Fruit fly (Drosophila melanogaster) whole organism, prepupa: ENCODE data around the gene CG12661.

Experiments used
- Blimp-1 ChIP-seq: fragments of 200-800 bp; sonication (Bioruptor generic); optimal IDR thresholded peaks from 3 replicates; lab custom pipeline; 2017; ENCODE audit warnings: missing biosample characterization, missing genetic modification characterization, mild to moderate bottlenecking, moderate library complexity, missing genetic modification reagents
- CG10631 ChIP-seq: fragments of 200-800 bp; sonication (Bioruptor generic); optimal IDR thresholded peaks from 2 replicates; lab custom pipeline; 2016; ENCODE audit warnings: missing biosample characterization, missing genetic modification characterization
- CG11762 ChIP-seq: fragments of 200-800 bp; sonication (Bioruptor generic); optimal IDR thresholded peaks from 3 replicates; lab custom pipeline; 2016; ENCODE audit warnings: missing biosample characterization, missing genetic modification characterization; ENCODE audit not compliant: insufficient read depth
- CG11902 ChIP-seq: fragments of 200-800 bp; sonication (Bioruptor generic); optimal IDR thresholded peaks from 3 replicates; lab custom pipeline; 2016; ENCODE audit warnings: missing biosample characterization, missing genetic modification characterization
- CG15336 ChIP-seq: fragments of 200-800 bp; sonication (Bioruptor generic); IDR thresholded peaks from 2 replicates; pipeline ENCODE4 v1.3.6; 2022; ENCODE audit warnings: missing biosample characterization, missing genetic modification characterization
- CG16779 ChIP-seq: fragments of 200-800 bp; sonication (Bioruptor generic); optimal IDR thresholded peaks from 3 replicates; lab custom pipeline; 2017; ENCODE audit warnings: missing biosample characterization, mild to moderate bottlenecking, missing genetic modification characterization
- CG3032 ChIP-seq: fragments of 200-800 bp; optimal IDR thresholded peaks from 2 replicates; lab custom pipeline; 2019; ENCODE audit warnings: missing biosample characterization, mild to moderate bottlenecking, missing genetic modification characterization, moderate library complexity
- CG31627 ChIP-seq: fragments of 200-800 bp; sonication (Bioruptor generic); optimal IDR thresholded peaks from 3 replicates; lab custom pipeline; 2016; ENCODE audit warnings: missing biosample characterization, missing genetic modification characterization
- CG32006 ChIP-seq: fragments of 200-800 bp; sonication (Bioruptor generic); optimal IDR thresholded peaks from 3 replicates; lab custom pipeline; 2017; ENCODE audit warnings: missing biosample characterization, mild to moderate bottlenecking, missing genetic modification characterization
- CG34406 ChIP-seq: fragments of 200-800 bp; sonication (Bioruptor generic); optimal IDR thresholded peaks from 3 replicates; lab custom pipeline; 2016; ENCODE audit warnings: missing biosample characterization, missing genetic modification characterization
- CG3919 ChIP-seq: fragments of 200-800 bp; sonication (Bioruptor generic); optimal IDR thresholded peaks from 3 replicates; lab custom pipeline; 2016; ENCODE audit warnings: missing biosample characterization, missing genetic modification characterization
- CG4318 ChIP-seq: fragments of 200-800 bp; sonication (Bioruptor generic); optimal IDR thresholded peaks from 3 replicates; lab custom pipeline; 2017; ENCODE audit warnings: missing biosample characterization, mild to moderate bottlenecking, missing genetic modification characterization
- CG6163 ChIP-seq: fragments of 200-800 bp; sonication (Bioruptor generic); IDR thresholded peaks from 3 replicates; pipeline ENCODE4 v1.3.6; 2022; ENCODE audit warnings: missing biosample characterization, missing genetic modification characterization
- CG6276 ChIP-seq: fragments of 200-800 bp; sonication (Bioruptor generic); optimal IDR thresholded peaks from 2 replicates; lab custom pipeline; 2017; ENCODE audit warnings: missing biosample characterization, mild to moderate bottlenecking, missing genetic modification characterization
- CG6808 ChIP-seq: fragments of 200-800 bp; sonication (Bioruptor generic); optimal IDR thresholded peaks from 3 replicates; lab custom pipeline; 2017; ENCODE audit warnings: missing biosample characterization, missing genetic modification characterization, mild to moderate bottlenecking, moderate library complexity, missing genetic modification reagents
- CG6854 ChIP-seq: fragments of 200-800 bp; sonication (Bioruptor generic); optimal IDR thresholded peaks from 2 replicates; lab custom pipeline; 2017; ENCODE audit warnings: missing biosample characterization, mild to moderate bottlenecking, missing genetic modification characterization
- CG8119 ChIP-seq: fragments of 200-800 bp; sonication (Bioruptor generic); IDR thresholded peaks from 3 replicates; pipeline ENCODE4 v1.3.6; 2022; ENCODE audit warnings: missing biosample characterization, missing genetic modification characterization
- CG9139 ChIP-seq: fragments of 200-800 bp; sonication (Bioruptor generic); optimal IDR thresholded peaks from 3 replicates; lab custom pipeline; 2017; ENCODE audit warnings: missing biosample characterization, mild to moderate bottlenecking, missing genetic modification characterization
- Eip75B ChIP-seq: fragments of 200-800 bp; sonication (Bioruptor generic); optimal IDR thresholded peaks from 3 replicates; lab custom pipeline; 2016; ENCODE audit warnings: missing biosample characterization, missing genetic modification characterization
- Eip78C ChIP-seq: fragments of 200-800 bp; sonication (Bioruptor generic); peaks from one replicate; lab custom pipeline; 2016; ENCODE audit warnings: missing biosample characterization, missing genetic modification characterization
- Ets96B ChIP-seq: fragments of 200-800 bp; optimal IDR thresholded peaks from 2 replicates; lab custom pipeline; 2019; ENCODE audit warnings: missing biosample characterization, mild to moderate bottlenecking, missing genetic modification characterization, moderate library complexity
- Hr39 ChIP-seq: fragments of 200-800 bp; sonication (Bioruptor generic); optimal IDR thresholded peaks from 2 replicates; lab custom pipeline; 2016; ENCODE audit warnings: missing biosample characterization, missing genetic modification characterization
- Hr4 ChIP-seq: fragments of 200-800 bp; sonication (Bioruptor generic); optimal IDR thresholded peaks from 3 replicates; lab custom pipeline; 2016; ENCODE audit warnings: missing biosample characterization, missing genetic modification characterization
- Met ChIP-seq: fragments of 200-800 bp; sonication (Bioruptor generic); optimal IDR thresholded peaks from 3 replicates; lab custom pipeline; 2016; ENCODE audit warnings: missing biosample characterization, missing genetic modification characterization
- OdsH ChIP-seq: fragments of 200-800 bp; sonication (Bioruptor generic); optimal IDR thresholded peaks from 3 replicates; lab custom pipeline; 2016; ENCODE audit warnings: missing biosample characterization, missing genetic modification characterization
- Smox ChIP-seq: fragments of 200-800 bp; sonication (Bioruptor generic); optimal IDR thresholded peaks from 3 replicates; lab custom pipeline; 2016; ENCODE audit warnings: missing biosample characterization, missing genetic modification characterization
- Sox102F ChIP-seq: fragments of 200-800 bp; sonication (Bioruptor generic); optimal IDR thresholded peaks from 2 replicates; lab custom pipeline; 2016; ENCODE audit warnings: missing biosample characterization, mild to moderate bottlenecking, missing genetic modification characterization
- Sox14 ChIP-seq: fragments of 200-800 bp; sonication (Bioruptor generic); optimal IDR thresholded peaks from 3 replicates; lab custom pipeline; 2016; ENCODE audit warnings: missing biosample characterization, missing genetic modification characterization
- achi ChIP-seq: fragments of 200-800 bp; sonication (Bioruptor generic); optimal IDR thresholded peaks from 3 replicates; lab custom pipeline; 2016; ENCODE audit warnings: missing biosample characterization, missing genetic modification characterization
- cyc ChIP-seq: fragments of 200-800 bp; sonication (Bioruptor generic); optimal IDR thresholded peaks from 3 replicates; lab custom pipeline; 2016; ENCODE audit warnings: missing biosample characterization, missing genetic modification characterization
- eg ChIP-seq: fragments of 200-800 bp; sonication (Bioruptor generic); IDR thresholded peaks from 3 replicates; pipeline ENCODE4 v1.3.6; 2022; ENCODE audit warnings: missing biosample characterization, missing genetic modification characterization
- esn ChIP-seq: fragments of 200-800 bp; sonication (Bioruptor generic); optimal IDR thresholded peaks from 2 replicates; lab custom pipeline; 2016; ENCODE audit warnings: missing biosample characterization, mild to moderate bottlenecking, missing genetic modification characterization, moderate library complexity
- fkh ChIP-seq: fragments of 200-800 bp; sonication (Bioruptor generic); optimal IDR thresholded peaks from 3 replicates; lab custom pipeline; 2017; ENCODE audit warnings: missing biosample characterization, mild to moderate bottlenecking, missing genetic modification characterization, moderate library complexity
- lz ChIP-seq: fragments of 200-800 bp; sonication (Bioruptor generic); optimal IDR thresholded peaks from 3 replicates; lab custom pipeline; 2016; ENCODE audit warnings: missing biosample characterization, missing genetic modification characterization
- pdm3 ChIP-seq: fragments of 200-800 bp; sonication (Bioruptor generic); optimal IDR thresholded peaks from 3 replicates; lab custom pipeline; 2016; ENCODE audit warnings: missing biosample characterization, missing genetic modification characterization
- spab ChIP-seq: fragments of 200-800 bp; sonication (Bioruptor generic); optimal IDR thresholded peaks from 2 replicates; lab custom pipeline; 2017; ENCODE audit warnings: missing biosample characterization, mild to moderate bottlenecking, missing genetic modification characterization, missing genetic modification reagents
- ss ChIP-seq, 2 experiments: fragments of 200-800 bp; sonication (Bioruptor generic); optimal IDR thresholded peaks; 2 replicates in 1 of 2; 3 replicates in 1 of 2; lab custom pipeline; 2017 to 2018; ENCODE audit warnings: mild to moderate bottlenecking in 2 of 2, missing biosample characterization in 2 of 2, missing genetic modification characterization in 2 of 2, moderate library complexity in 1 of 2
- svp ChIP-seq: fragments of 200-800 bp; sonication (Bioruptor generic); peaks from one replicate; lab custom pipeline; 2016; ENCODE audit warnings: missing biosample characterization, missing genetic modification characterization
- topi ChIP-seq: fragments of 200-800 bp; sonication (Bioruptor generic); optimal IDR thresholded peaks from 3 replicates; lab custom pipeline; 2016; ENCODE audit warnings: missing biosample characterization, missing genetic modification characterization
- vri ChIP-seq: fragments of 200-800 bp; sonication (Bioruptor generic); optimal IDR thresholded peaks from 3 replicates; lab custom pipeline; 2016; ENCODE audit warnings: missing biosample characterization, mild to moderate bottlenecking, missing genetic modification characterization

The CG12661 gene

DNA sequence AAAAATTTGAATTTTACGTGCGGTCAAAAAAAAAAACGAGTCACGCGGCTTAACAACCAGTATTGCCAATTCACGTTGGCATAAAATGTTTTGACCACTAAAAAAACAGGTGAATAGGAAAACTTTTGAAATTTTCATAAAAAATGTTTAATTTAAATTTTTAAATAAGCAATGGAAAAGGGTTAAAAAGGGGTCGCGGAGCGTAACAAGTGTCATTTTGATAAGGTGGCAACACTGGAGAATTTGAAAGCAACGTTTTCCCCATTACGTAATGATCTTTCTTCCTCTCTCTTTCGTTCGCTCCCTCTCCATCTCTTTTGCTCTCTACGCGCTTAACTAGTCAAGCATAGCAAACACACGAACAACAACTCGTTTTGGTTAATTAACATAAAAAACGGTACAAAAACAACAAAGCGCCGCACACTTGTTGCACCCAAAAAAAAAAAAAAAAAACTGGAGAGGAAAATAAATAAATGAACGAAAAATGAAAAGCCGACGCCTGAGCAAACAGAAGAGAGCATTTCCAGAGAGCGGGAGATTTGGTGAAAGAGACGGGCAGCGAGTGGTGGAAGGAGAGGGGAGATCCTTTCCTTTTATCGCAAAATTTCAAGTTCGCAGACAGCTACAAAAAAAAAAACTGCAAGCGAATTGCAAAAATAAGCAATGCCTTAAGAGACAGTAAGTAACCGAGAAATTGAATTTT is 29.0 kb downstream of the CG12661 start (continued):
- TF ChIP-seq svp (GFP tag; lab: Kevin White, UChicago), result peak; percentile 90
- peak; percentile 7 to 17 for TF ChIP-seq ss (GFP tag; optimal IDR thresholded peaks at IDR 0.05; lab: Kevin White, UChicago)
- peak; percentile 86 for TF ChIP-seq topi (GFP tag; lab: Kevin White, UChicago)
- TF ChIP-seq OdsH (GFP tag; lab: Kevin White, UChicago), result peak; percentile 79
- peak; percentile 6 for TF ChIP-seq Ets96B (tag; lab: Kevin White, UChicago)
- peak; percentile 70 for TF ChIP-seq Eip75B (GFP tag; lab: Kevin White, UChicago)
- peak; percentile 49 for TF ChIP-seq CG11762
- TF ChIP-seq CG32006 (GFP tag; lab: Kevin White, UChicago), result peak; percentile 88
- peak; percentile 81 for TF ChIP-seq pdm3 (GFP tag; lab: Kevin White, UChicago)

- TF ChIP-seq svp (GFP tag; lab: Kevin White, UChicago), result peak; percentile 71
- peak; percentile 29 for TF ChIP-seq Met (GFP tag; lab: Kevin White, UChicago)
- TF ChIP-seq Sox14, result no peak
- TF ChIP-seq CG8119 (GFP tag; lab: Robert Waterston, UW), result 0 out of 3 replicates have a peak, but pooled peaks have one; percentile 15
- peak; percentile 3 for TF ChIP-seq CG10631 (GFP tag; lab: Kevin White, UChicago)
- TF ChIP-seq CG6854 (GFP tag; lab: Kevin White, UChicago), result peak; percentile 6
- TF ChIP-seq CG32006 (GFP tag; lab: Kevin White, UChicago), result peak; percentile 0
- TF ChIP-seq CG34406 (GFP tag; lab: Kevin White, UChicago), result peak; percentile 38
- peak; percentile 97 for TF ChIP-seq Blimp-1 (GFP tag; lab: Kevin White, UChicago)
- no peak for TF ChIP-seq vri (GFP tag; lab: Kevin White, UChicago)
Observed at dm6 chrX:8893378-8893912, 30.0 kb downstream of the CG12661 start.

DNA sequence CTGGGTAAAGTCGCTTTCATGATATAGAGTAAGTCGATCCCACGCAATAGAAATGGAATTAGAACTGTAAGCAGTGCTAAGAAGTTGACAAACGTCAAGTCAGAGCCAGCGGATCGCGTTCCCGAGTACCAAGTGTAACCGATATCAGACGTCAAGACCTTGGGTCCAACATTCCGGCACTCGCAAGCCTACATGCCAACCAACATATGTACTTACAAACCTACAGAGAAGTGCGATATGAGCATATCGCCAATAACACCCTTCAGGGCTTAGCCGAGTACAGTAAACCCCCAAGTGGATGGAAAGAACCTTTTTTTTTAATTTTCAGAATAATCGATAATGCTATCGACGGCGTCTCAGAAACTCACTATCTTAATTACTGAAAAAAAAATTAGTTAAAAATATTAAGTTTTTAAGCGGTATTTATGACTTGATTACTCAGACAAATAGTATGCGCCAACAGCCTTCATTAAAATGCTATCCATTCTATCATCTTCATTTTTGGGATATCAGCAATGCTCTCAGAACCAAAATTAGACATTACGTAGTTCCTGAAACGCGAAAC is 31.0 kb downstream of the CG12661 start:
- TF ChIP-seq vri (GFP tag; lab: Kevin White, UChicago) (peak; percentile 19), CG11902 (GFP tag; lab: Kevin White, UChicago) (peak; percentile 5), achi (no peak), topi (GFP tag; lab: Kevin White, UChicago) (peak; percentile 27), Sox102F (GFP tag; lab: Kevin White, UChicago) (peak; percentile 28), CG3919 (GFP tag; lab: Kevin White, UChicago) (no peak), Hr39 (GFP tag; lab: Kevin White, UChicago) (peak; percentile 25), CG34406 (GFP tag; lab: Kevin White, UChicago) (peak; percentile 24), Eip78C (GFP tag; lab: Kevin White, UChicago) (peak; percentile 62), cyc (peak; percentile 20), CG4318 (GFP tag; lab: Kevin White, UChicago) (no peak), CG6808 (GFP tag; lab: Kevin White, UChicago) (no peak), OdsH (GFP tag; lab: Kevin White, UChicago) (peak; percentile 37), eg (GFP tag; lab: Robert Waterston, UW) (peak; percentile 39; the same call in 1 of the 3 replicates), CG31627 (GFP tag; lab: Kevin White, UChicago) (no peak), CG3032 (tag; lab: Kevin White, UChicago) (peak; percentile 19), Hr4 (GFP tag; lab: Kevin White, UChicago) (peak; percentile 24), CG6163 (GFP tag; lab: Robert Waterston, UW) (peak; percentile 49; the same call in 1 of the 3 replicates), CG6276 (GFP tag; lab: Kevin White, UChicago) (no peak), fkh (GFP tag; lab: Kevin White, UChicago) (no peak), CG16779 (tag; lab: Kevin White, UChicago) (no peak), CG15336 (GFP tag; lab: Robert Waterston, UW) (peak; percentile 28; the same call in 1 of the 2 replicates), pdm3 (GFP tag; lab: Kevin White, UChicago) (peak; percentile 20), Met (GFP tag; lab: Kevin White, UChicago) (peak; percentile 22), esn (GFP tag; lab: Kevin White, UChicago) (peak; percentile 19), lz (GFP tag; lab: Kevin White, UChicago) (peak; percentile 3), svp (GFP tag; lab: Kevin White, UChicago) (no peak), spab (GFP tag; lab: Kevin White, UChicago) (no peak), Smox (GFP tag; lab: Kevin White, UChicago) (peak; percentile 16), CG9139 (GFP tag; lab: Kevin White, UChicago) (no peak)
